Worm (Caenorhabditis elegans) whole organism, young adult: ENCODE data around the gene Y45G5AM.3.
A peak's percentile ranks its signal among the peaks of the same experiment; 100 is the strongest.

Experiments used
- B0019.2 ChIP-seq: fragments of 200-800 bp; sonication (Bioruptor generic); conservative IDR thresholded peaks from 2 replicates; pipeline ENCODE4 v1.3.6; 2022; ENCODE audit warnings: missing genetic modification reagents, missing genetic modification characterization, missing compliant biosample characterization
- D2030.7 ChIP-seq: fragments of 200-800 bp; sonication (Bioruptor generic); IDR thresholded peaks from 2 replicates; pipeline ENCODE4 v1.3.6; 2022; ENCODE audit warnings: missing genetic modification reagents, missing genetic modification characterization, missing compliant biosample characterization
- F33H1.4 ChIP-seq: fragments of 200-800 bp; sonication (Bioruptor generic); IDR thresholded peaks from 2 replicates; pipeline ENCODE4 v1.3.6; 2022; ENCODE audit warnings: missing genetic modification reagents, missing genetic modification characterization, missing compliant biosample characterization
- F57C9.4 ChIP-seq: sonication (generic microtip); optimal IDR thresholded peaks from 2 replicates; lab custom pipeline; 2017; ENCODE audit warnings: mild to moderate bottlenecking, missing genetic modification characterization, missing compliant biosample characterization
- T26A5.8 ChIP-seq: sonication (generic microtip); optimal IDR thresholded peaks from 2 replicates; lab custom pipeline; 2016; ENCODE audit warnings: missing genetic modification characterization, missing compliant biosample characterization
- Y53F4B.3 ChIP-seq: fragments of 200-800 bp; sonication (Bioruptor generic); IDR thresholded peaks from 2 replicates; pipeline ENCODE4 v1.3.6; 2022; ENCODE audit warnings: missing genetic modification reagents, missing genetic modification characterization, missing compliant biosample characterization
- Y67H2A.10 ChIP-seq: fragments of 200-800 bp; sonication (Bioruptor generic); conservative IDR thresholded peaks from 2 replicates; pipeline ENCODE4 v1.3.6; 2022; ENCODE audit warnings: missing genetic modification reagents, missing genetic modification characterization, missing compliant biosample characterization
- Y79H2A.3 ChIP-seq: fragments of 200-800 bp; sonication (Bioruptor generic); conservative IDR thresholded peaks from 2 replicates; pipeline ENCODE4 v1.3.6; 2022; ENCODE audit warnings: missing genetic modification reagents, missing genetic modification characterization, missing compliant biosample characterization
- ZK185.1 ChIP-seq: sonication (generic microtip); optimal IDR thresholded peaks from 2 replicates; lab custom pipeline; 2016; ENCODE audit warnings: mild to moderate bottlenecking, missing genetic modification characterization, missing compliant biosample characterization; ENCODE audit not compliant: poor library complexity, severe bottlenecking
- athp-1 ChIP-seq: sonication (generic microtip); optimal IDR thresholded peaks from 2 replicates; lab custom pipeline; 2017; ENCODE audit warnings: mild to moderate bottlenecking, missing genetic modification characterization, missing compliant biosample characterization
- attf-3 ChIP-seq: fragments of 200-800 bp; sonication (Bioruptor generic); conservative IDR thresholded peaks from 2 replicates; pipeline ENCODE4 v1.3.6; 2022; ENCODE audit warnings: missing genetic modification reagents, missing genetic modification characterization, missing compliant biosample characterization
- attf-6 ChIP-seq: fragments of 200-800 bp; sonication (Bioruptor generic); IDR thresholded peaks from 2 replicates; pipeline ENCODE4 v1.3.6; 2022; ENCODE audit warnings: missing genetic modification reagents, missing genetic modification characterization, missing compliant biosample characterization
- cebp-2 ChIP-seq: fragments of 200-800 bp; sonication (Bioruptor generic); IDR thresholded peaks from 2 replicates; pipeline ENCODE4 v1.3.6; 2022; ENCODE audit warnings: missing genetic modification characterization, missing compliant biosample characterization
- ceh-27 ChIP-seq: fragments of 200-800 bp; sonication (Bioruptor generic); optimal IDR thresholded peaks from 2 replicates; lab custom pipeline; 2018; ENCODE audit warnings: mild to moderate bottlenecking, missing genetic modification characterization, moderate library complexity, missing compliant biosample characterization
- ceh-91 ChIP-seq: fragments of 200-800 bp; sonication (Bioruptor generic); IDR thresholded peaks from 2 replicates; pipeline ENCODE4 v1.3.6; 2022; ENCODE audit warnings: missing genetic modification reagents, missing genetic modification characterization, missing compliant biosample characterization
- dpl-1 ChIP-seq: fragments of 150-350 bp; optimal IDR thresholded peaks from 2 replicates; lab custom pipeline; 2014; ENCODE audit warnings: missing biosample characterization, missing genetic modification reagents, missing genetic modification characterization
- efl-1 ChIP-seq: fragments of 150-350 bp; optimal IDR thresholded peaks from 2 replicates; lab custom pipeline; 2014; ENCODE audit warnings: missing biosample characterization, missing genetic modification reagents, missing genetic modification characterization
- hlh-12 ChIP-seq: sonication (generic microtip); optimal IDR thresholded peaks from 2 replicates; lab custom pipeline; 2016; ENCODE audit warnings: missing genetic modification characterization, missing compliant biosample characterization
- hlh-26 ChIP-seq: fragments of 200-800 bp; sonication (Bioruptor generic); conservative IDR thresholded peaks from 2 replicates; pipeline ENCODE4 v1.3.6; 2022; ENCODE audit warnings: missing genetic modification reagents, missing genetic modification characterization, missing compliant biosample characterization
- hmg-1.2 ChIP-seq: fragments of 200-800 bp; sonication (Bioruptor generic); IDR thresholded peaks from 2 replicates; pipeline ENCODE4 v1.3.6; 2022; ENCODE audit warnings: missing genetic modification reagents, missing genetic modification characterization, missing compliant biosample characterization
- hrde-1 ChIP-seq: sonication (generic microtip); optimal IDR thresholded peaks from 2 replicates; lab custom pipeline; 2016; ENCODE audit warnings: missing genetic modification characterization, mild to moderate bottlenecking, missing compliant biosample characterization, moderate library complexity, missing genotype, missing genetic modification reagents, borderline replicate concordance
- lin-40 ChIP-seq: sonication (generic microtip); optimal IDR thresholded peaks from 2 replicates; lab custom pipeline; 2016; ENCODE audit warnings: missing genetic modification characterization, mild to moderate bottlenecking, missing compliant biosample characterization, missing genotype, missing genetic modification reagents
- lir-1 ChIP-seq: fragments of 200-800 bp; sonication (Bioruptor generic); conservative IDR thresholded peaks from 2 replicates; pipeline ENCODE4 v1.3.6; 2022; ENCODE audit warnings: missing genetic modification reagents, missing genetic modification characterization, missing compliant biosample characterization
- lsl-1 ChIP-seq: fragments of 200-800 bp; sonication (Bioruptor generic); optimal IDR thresholded peaks from 2 replicates; lab custom pipeline; 2018; ENCODE audit warnings: mild to moderate bottlenecking, missing genetic modification characterization, moderate library complexity, missing compliant biosample characterization
- lsy-27 ChIP-seq: sonication (generic microtip); optimal IDR thresholded peaks from 2 replicates; lab custom pipeline; 2017; ENCODE audit warnings: missing genetic modification characterization, mild to moderate bottlenecking, missing compliant biosample characterization, antibody characterized with exemption, missing genotype, borderline replicate concordance; ENCODE audit not compliant: insufficient read depth
- madf-6 ChIP-seq: fragments of 200-800 bp; sonication (Bioruptor generic); IDR thresholded peaks from 2 replicates; pipeline ENCODE4 v1.3.6; 2022; ENCODE audit warnings: missing genetic modification reagents, missing genetic modification characterization, missing compliant biosample characterization
- mcd-1 ChIP-seq: fragments of 200-800 bp; sonication (Bioruptor generic); IDR thresholded peaks from 2 replicates; pipeline ENCODE4 v1.3.6; 2022; ENCODE audit warnings: missing genetic modification reagents, missing genetic modification characterization, missing compliant biosample characterization
- mes-4 ChIP-seq: sonication (generic microtip); optimal IDR thresholded peaks from 2 replicates; lab custom pipeline; 2016; ENCODE audit warnings: missing genotype, missing genetic modification characterization, missing compliant biosample characterization
- mxl-1 ChIP-seq: sonication (generic microtip); optimal IDR thresholded peaks from 2 replicates; lab custom pipeline; 2016; ENCODE audit warnings: missing genetic modification characterization, missing compliant biosample characterization
- nfya-1 ChIP-seq: sonication (generic microtip); optimal IDR thresholded peaks from 2 replicates; lab custom pipeline; 2017; ENCODE audit warnings: antibody characterized with exemption, missing compliant biosample characterization, missing genetic modification characterization, borderline replicate concordance; ENCODE audit not compliant: insufficient read depth
- nfyb-1 ChIP-seq: fragments of 200-800 bp; sonication (Bioruptor generic); IDR thresholded peaks from 2 replicates; pipeline ENCODE4 v1.3.6; 2022; ENCODE audit warnings: missing genetic modification reagents, missing genetic modification characterization, missing compliant biosample characterization
- sea-2 ChIP-seq: fragments of 200-800 bp; sonication (Bioruptor generic); IDR thresholded peaks from 2 replicates; pipeline ENCODE4 v1.3.6; 2022; ENCODE audit warnings: missing genetic modification characterization, missing compliant biosample characterization
- snpc-1.3 ChIP-seq: sonication (generic microtip); optimal IDR thresholded peaks from 2 replicates; lab custom pipeline; 2017; ENCODE audit warnings: missing genetic modification characterization, mild to moderate bottlenecking, missing compliant biosample characterization, antibody characterized with exemption, moderate library complexity, missing genotype, missing genetic modification reagents; ENCODE audit not compliant: insufficient read depth
- snpc-3.4 ChIP-seq: sonication (generic microtip); optimal IDR thresholded peaks from 2 replicates; lab custom pipeline; 2017; ENCODE audit warnings: missing genetic modification characterization, mild to moderate bottlenecking, missing compliant biosample characterization, antibody characterized with exemption, moderate library complexity, missing genotype, missing genetic modification reagents
- snpc-4 ChIP-seq, 5 experiments: fragments of 150-350 bp in 1 of 5; sonication (generic microtip) in 4 of 5; optimal IDR thresholded peaks; 2 replicates each; lab custom pipeline; 2014 to 2018; ENCODE audit warnings: missing genetic modification characterization in 5 of 5, missing biosample characterization in 3 of 5, antibody characterized with exemption in 2 of 5, mild to moderate bottlenecking in 2 of 5, missing compliant biosample characterization in 2 of 5, missing genotype in 2 of 5, moderate library complexity in 2 of 5, missing genetic modification reagents in 1 of 5
- somi-1 ChIP-seq: fragments of 200-800 bp; sonication (Bioruptor generic); optimal IDR thresholded peaks from 2 replicates; lab custom pipeline; 2018; ENCODE audit warnings: mild to moderate bottlenecking, missing genetic modification characterization, missing compliant biosample characterization
- tbp1 ChIP-seq: fragments of 200-800 bp; sonication (Bioruptor generic); optimal IDR thresholded peaks from 2 replicates; lab custom pipeline; 2018; ENCODE audit warnings: mild to moderate bottlenecking, missing genetic modification characterization, missing compliant biosample characterization
- ztf-22 ChIP-seq: fragments of 200-800 bp; sonication (Bioruptor generic); optimal IDR thresholded peaks from 2 replicates; lab custom pipeline; 2018; ENCODE audit warnings: mild to moderate bottlenecking, missing genetic modification characterization, moderate library complexity, missing compliant biosample characterization
- ztf-25 ChIP-seq: fragments of 200-800 bp; sonication (Bioruptor generic); IDR thresholded peaks from 2 replicates; pipeline ENCODE4 v1.3.6; 2022; ENCODE audit warnings: missing genetic modification reagents, missing genetic modification characterization, missing compliant biosample characterization
- ztf-26 ChIP-seq: sonication (generic microtip); optimal IDR thresholded peaks from 2 replicates; lab custom pipeline; 2017; ENCODE audit warnings: missing genetic modification characterization, missing compliant biosample characterization
- ztf-3 ChIP-seq: fragments of 200-800 bp; sonication (Bioruptor generic); optimal IDR thresholded peaks from 2 replicates; lab custom pipeline; 2018; ENCODE audit warnings: mild to moderate bottlenecking, missing genetic modification characterization, missing compliant biosample characterization

Y45G5AM.3 gene

DNA sequence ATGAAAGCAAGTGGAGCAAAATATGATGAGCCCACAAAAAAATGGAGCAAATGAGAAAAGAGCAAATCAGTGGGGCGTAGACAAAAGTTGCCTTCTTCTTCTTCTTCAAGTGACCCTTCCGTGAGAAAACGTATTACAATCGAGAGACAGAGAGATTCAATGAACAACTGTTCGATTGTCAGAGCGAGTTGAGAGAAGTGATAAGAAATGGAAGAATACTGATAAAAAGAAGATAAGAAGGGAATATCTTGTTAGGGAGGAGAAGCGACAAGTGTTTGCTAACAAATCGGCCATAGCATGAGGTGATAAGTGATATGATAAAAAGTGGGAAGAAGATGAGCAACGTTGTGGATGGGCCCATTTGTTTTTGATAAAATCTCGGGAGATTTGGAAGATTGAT, 7.1 kb upstream of the Y45G5AM.3 start:
- no peak for TF ChIP-seq Y67H2A.10
- no peak for TF ChIP-seq F57C9.4
- no peak for TF ChIP-seq D2030.7
- no peak for TF ChIP-seq snpc-1.3 (tag; lab: Kevin White, UChicago)
- no peak for TF ChIP-seq lin-40 (tag; lab: Kevin White, UChicago)
- TF ChIP-seq ztf-22 (GFP tag; lab: Kevin White, UChicago), result no peak
- no peak for TF ChIP-seq hrde-1
- no peak for TF ChIP-seq hmg-1.2 (GFP tag; lab: Robert Waterston, UW)
- TF ChIP-seq ceh-27 (GFP tag; lab: Kevin White, UChicago), result no peak
- TF ChIP-seq sea-2 (GFP tag; lab: Robert Waterston, UW), result no peak
- no peak for TF ChIP-seq Y53F4B.3 (GFP tag; lab: Robert Waterston, UW)
- no peak for TF ChIP-seq attf-3 (GFP tag; lab: Robert Waterston, UW)
- TF ChIP-seq lir-1, result no peak
- no peak for TF ChIP-seq mxl-1 (tag; lab: Kevin White, UChicago)
- no peak for TF ChIP-seq F33H1.4

DNA sequence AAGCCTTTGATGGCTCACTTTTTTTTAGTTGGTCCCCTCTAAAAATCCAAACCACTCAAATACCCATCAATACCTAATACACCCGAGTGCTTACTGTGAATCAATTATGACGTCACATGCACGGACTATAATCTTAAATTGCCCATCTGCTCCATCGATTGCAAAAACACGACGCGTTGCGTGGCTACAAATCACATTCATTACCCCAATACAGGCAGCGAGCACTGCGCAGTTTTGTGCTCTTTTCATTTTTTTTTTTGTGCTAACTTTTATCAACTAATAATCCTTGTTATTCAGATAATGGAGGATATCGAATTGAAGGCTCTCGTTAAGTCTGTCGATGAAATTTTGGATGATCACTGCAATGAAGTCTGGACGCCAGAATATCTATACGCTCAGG, 4.3 kb upstream of the Y45G5AM.3 start, which contains the start of gene Y45G5AM.5:
TSS of gene Y45G5AM.5 (plus strand) at position 301 of the 400 bp plus-strand sequence.
- no peak for TF ChIP-seq cebp-2
- no peak for TF ChIP-seq lin-40 (tag; lab: Kevin White, UChicago)
- no peak for TF ChIP-seq snpc-4 (GFP tag; optimal IDR thresholded peaks at IDR 0.05; lab: Kevin White, UChicago)
- no peak for TF ChIP-seq snpc-4 (tag; optimal IDR thresholded peaks at IDR 0.05; lab: Kevin White, UChicago)
- no peak for TF ChIP-seq hlh-12 (tag; lab: Kevin White, UChicago)
- no peak for TF ChIP-seq ZK185.1
- no peak for TF ChIP-seq dpl-1

DNA sequence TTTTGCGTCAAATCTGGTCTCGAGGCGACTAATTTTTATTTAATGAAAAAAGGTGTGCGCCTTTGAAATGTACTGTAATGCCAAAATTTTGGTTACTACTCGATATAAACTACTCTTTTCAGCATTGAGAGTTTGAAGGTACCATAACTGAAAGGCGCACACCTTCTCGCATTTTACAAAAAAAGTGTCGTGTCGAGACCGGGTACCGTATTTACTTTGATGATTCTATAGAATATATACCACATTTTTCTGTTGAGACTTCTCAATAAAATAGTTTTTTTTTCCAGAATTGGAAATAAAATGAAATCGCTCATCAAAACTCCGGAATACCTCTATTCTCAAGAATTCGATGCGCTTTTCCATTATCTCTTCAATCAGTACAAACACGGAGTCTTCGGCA, 1.4 kb upstream of the Y45G5AM.3 start, which contains the start of gene Y45G5AM.4:
TSS of gene Y45G5AM.4 (plus strand) at position 301 of the 400 bp plus-strand sequence.
- TF ChIP-seq lsy-27 (no peak), hlh-12 (tag; lab: Kevin White, UChicago) (no peak), mes-4 (no peak), F57C9.4 (no peak), B0019.2 (GFP tag; lab: Robert Waterston, UW) (no peak), nfya-1 (tag; lab: Kevin White, UChicago) (no peak), ztf-25 (no peak), F33H1.4 (no peak), somi-1 (no peak), ztf-3 (no peak)

DNA sequence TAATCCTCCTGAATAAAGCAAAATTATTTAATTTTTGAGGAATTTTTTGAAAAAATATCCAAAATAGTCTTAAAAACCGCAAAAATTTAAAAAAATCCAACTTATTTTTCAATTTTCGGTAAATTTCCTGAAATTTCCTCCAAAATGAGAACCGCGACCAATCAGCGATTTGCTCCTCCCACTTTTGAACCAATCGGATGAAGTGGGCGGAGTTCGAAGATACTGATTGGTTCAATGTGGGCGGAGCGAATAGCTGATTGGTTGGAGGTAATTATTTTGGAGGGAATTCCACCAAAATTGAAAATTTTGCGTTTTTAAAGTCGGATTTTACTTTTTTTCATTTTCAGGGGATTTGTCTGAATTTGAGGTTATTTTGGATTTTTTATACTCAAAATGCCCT, 3.7 kb downstream of the Y45G5AM.3 start:
- TF ChIP-seq Y79H2A.3 (GFP tag; lab: Robert Waterston, UW) (no peak), athp-1 (tag; lab: Kevin White, UChicago) (no peak), hlh-26 (no peak), nfyb-1 (GFP tag; lab: Robert Waterston, UW) (peak; percentile 82; the same call in 1 of the 2 replicates), tbp1 (GFP tag; lab: Kevin White, UChicago) (no peak), attf-3 (GFP tag; lab: Robert Waterston, UW) (no peak)

DNA sequence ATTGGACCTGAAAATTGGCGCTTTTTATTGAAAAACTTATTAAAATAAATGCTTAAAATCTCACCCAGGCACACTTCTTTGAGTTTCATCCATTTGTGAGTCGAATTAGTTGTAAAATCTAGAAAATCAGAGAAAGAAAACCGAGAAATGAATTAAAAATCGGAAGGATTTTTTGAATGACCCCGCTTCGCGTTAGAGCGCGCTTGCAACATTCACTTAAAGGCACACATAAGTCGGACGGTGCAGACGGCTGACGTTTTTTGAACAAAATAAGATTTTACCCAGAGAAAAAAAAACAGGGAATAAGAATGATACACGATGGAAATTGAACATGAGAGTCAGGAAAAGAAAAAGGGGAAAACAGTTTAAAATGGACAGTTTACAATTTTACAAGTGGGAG, 5.3 kb downstream of the Y45G5AM.3 start:
- 0 out of 2 replicates have a peak, but pooled peaks have one; percentile 29 for TF ChIP-seq attf-6 (GFP tag; lab: Robert Waterston, UW)
- TF ChIP-seq T26A5.8 (tag; lab: Kevin White, UChicago), result no peak
- TF ChIP-seq mcd-1, result peak; percentile 72
- TF ChIP-seq ceh-91 (GFP tag; lab: Robert Waterston, UW), result 0 out of 2 replicates have a peak, but pooled peaks have one; percentile 21
- TF ChIP-seq efl-1 (GFP tag; lab: Kevin White, UChicago), result peak; percentile 24
- peak; percentile 8 for TF ChIP-seq snpc-3.4 (tag; lab: Kevin White, UChicago)
- TF ChIP-seq snpc-4 (GFP tag; optimal IDR thresholded peaks at IDR 0.05; lab: Kevin White, UChicago), result peak; percentile 13
- no peak for TF ChIP-seq snpc-4 (tag; optimal IDR thresholded peaks at IDR 0.05; lab: Kevin White, UChicago)
- TF ChIP-seq ztf-26 (tag; lab: Kevin White, UChicago), result no peak
- TF ChIP-seq nfyb-1 (GFP tag; lab: Robert Waterston, UW), result no peak
- TF ChIP-seq ceh-27 (GFP tag; lab: Kevin White, UChicago), result no peak
- peak; percentile 2 for TF ChIP-seq dpl-1
- peak; percentile 20; the same call in 1 of the 2 replicates for TF ChIP-seq hmg-1.2 (GFP tag; lab: Robert Waterston, UW)
- TF ChIP-seq D2030.7, result peak; percentile 49
- TF ChIP-seq lsl-1 (GFP tag; lab: Kevin White, UChicago), result peak; percentile 47
- peak; percentile 47; the same call in 1 of the 2 replicates for TF ChIP-seq madf-6 (GFP tag; lab: Robert Waterston, UW)
- peak; percentile 2 for TF ChIP-seq tbp1 (GFP tag; lab: Kevin White, UChicago)
